Worm (Caenorhabditis elegans) whole organism, young adult: Measurements from ENCODE around the gene glt-4.

ENCODE experiments used
- ceh-58 ChIP-seq: fragments of 200-800 bp; sonication (Bioruptor generic); IDR thresholded peaks from 2 replicates; pipeline ENCODE4 v1.3.6; 2022; ENCODE audit warnings: missing genetic modification characterization, missing compliant biosample characterization
- die-1 ChIP-seq: sonication (generic microtip); optimal IDR thresholded peaks from 2 replicates; lab custom pipeline; 2016; ENCODE audit warnings: missing genotype, mild to moderate bottlenecking, missing genetic modification characterization, missing compliant biosample characterization
- gei-17 ChIP-seq: fragments of 200-800 bp; sonication (Bioruptor generic); optimal IDR thresholded peaks from 2 replicates; lab custom pipeline; 2018; ENCODE audit warnings: mild to moderate bottlenecking, missing genetic modification characterization, missing compliant biosample characterization
- snpc-1.1 ChIP-seq: sonication (generic microtip); optimal IDR thresholded peaks from 2 replicates; lab custom pipeline; 2017; ENCODE audit warnings: missing genetic modification characterization, mild to moderate bottlenecking, missing compliant biosample characterization, antibody characterized with exemption, moderate library complexity, missing genotype, missing genetic modification reagents; ENCODE audit not compliant: insufficient read depth
- ztf-28 ChIP-seq: fragments of 200-800 bp; sonication (Bioruptor generic); IDR thresholded peaks from 2 replicates; pipeline ENCODE4 v1.3.6; 2022; ENCODE audit warnings: missing genetic modification reagents, missing genetic modification characterization, missing compliant biosample characterization

glt-4 gene

DNA sequence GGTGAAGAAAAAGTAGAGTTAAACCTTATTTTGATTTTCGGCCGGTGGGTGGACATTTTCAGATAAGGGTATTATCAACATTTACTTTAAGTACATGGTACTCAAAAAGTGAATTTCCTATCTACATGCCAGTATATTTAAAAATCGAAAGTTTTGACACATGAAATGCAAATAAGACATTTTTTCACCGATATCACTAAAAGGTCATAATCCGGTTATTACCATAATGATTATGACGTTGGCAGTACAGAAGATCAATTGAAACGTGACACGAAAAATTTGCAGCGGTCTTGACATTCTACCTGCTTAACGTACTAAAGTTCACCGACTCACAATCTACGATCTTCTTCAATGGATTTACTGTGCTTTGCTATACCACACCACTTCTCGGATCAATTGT lies 54.8 kb downstream of the glt-4 start:
- no peak for TF ChIP-seq ztf-28 (GFP tag; lab: Robert Waterston, UW)
- TF ChIP-seq gei-17 (GFP tag; lab: Kevin White, UChicago), result no peak
- TF ChIP-seq ceh-58 (GFP tag; lab: Robert Waterston, UW), result no peak
- TF ChIP-seq snpc-1.1 (tag; lab: Kevin White, UChicago), result no peak
- no peak for TF ChIP-seq die-1 (tag; lab: Kevin White, UChicago)
- TF ChIP-seq, all 124 proteins: peak for 0
